Fruit fly (Drosophila melanogaster): ENCODE data around the gene CG33159.

Gene CG33159

dm6 chr3L:3198447-3199402, 5.5 kb downstream of the CG33159 start, which contains the start of the genes CG32276 and gry:
Gene CG32276, minus strand, starts transcription at chr3L:3199047.
Gene gry, plus strand, starts transcription at chr3L:3199090.
- TF ChIP-seq rib (GFP tag; IDR thresholded peaks at IDR 0.05) (no peak), gfzf (GFP tag; optimal IDR thresholded peaks at IDR 0.05) (peak; percentile 94), Abd-B (GFP tag; optimal IDR thresholded peaks at IDR 0.05) (peak; percentile 43), fd3F (GFP tag; optimal IDR thresholded peaks at IDR 0.05) (peak; percentile 53), CHES-1-like (GFP tag; optimal IDR thresholded peaks at IDR 0.05) (peak; percentile 89), zf30C (GFP tag; optimal IDR thresholded peaks at IDR 0.05) (no peak), ab (GFP tag; optimal IDR thresholded peaks at IDR 0.05) (peak; percentile 52), crol (GFP tag; IDR thresholded peaks at IDR 0.05) (no peak), HLH3B (GFP tag; IDR thresholded peaks at IDR 0.05) (peak; percentile 54), CG8944 (GFP tag; optimal IDR thresholded peaks at IDR 0.05) (peak; percentile 82), CG3163 (GFP tag; optimal IDR thresholded peaks at IDR 0.05) (peak; percentile 61), mirr (GFP tag; optimal IDR thresholded peaks at IDR 0.05) (peak; percentile 70), HLHmδ (GFP tag; optimal IDR thresholded peaks at IDR 0.05) (peak; percentile 50), Ada2b (GFP tag; IDR thresholded peaks at IDR 0.05) (peak; percentile 72), vfl (GFP tag; optimal IDR thresholded peaks at IDR 0.05) (peak; percentile 77), CG6765 (GFP tag; optimal IDR thresholded peaks at IDR 0.05) (no peak), Sry-δ (GFP tag; optimal IDR thresholded peaks at IDR 0.05) (peak; percentile 77), E2f2 (GFP tag; IDR thresholded peaks at IDR 0.05) (peak; percentile 53), CG12769 (tag; optimal IDR thresholded peaks at IDR 0.05) (no peak), CG1832 (GFP tag; optimal IDR thresholded peaks at IDR 0.05) (no peak), E2f1 (GFP tag; IDR thresholded peaks at IDR 0.05) (peak; percentile 53), Hr78 (GFP tag; optimal IDR thresholded peaks at IDR 0.05) (no peak), CG2875 (GFP tag; optimal IDR thresholded peaks at IDR 0.05) (no peak), wor (GFP tag; IDR thresholded peaks at IDR 0.05) (peak; percentile 59), hkb (optimal IDR thresholded peaks at IDR 0.05) (peak; percentile 33), hkb (GFP tag; IDR thresholded peaks at IDR 0.05) (peak; percentile 65), Sox102F (GFP tag; optimal IDR thresholded peaks at IDR 0.05) (no peak), org-1 (GFP tag; optimal IDR thresholded peaks at IDR 0.05) (peak; percentile 30), ranshi (GFP tag; IDR thresholded peaks at IDR 0.05) (peak; percentile 44), Bgb (GFP tag; IDR thresholded peaks at IDR 0.05; ENCODE audit: partially characterized antibody) (no peak; the same call in 1 of the 2 replicates), CG6654 (GFP tag; optimal IDR thresholded peaks at IDR 0.05) (no peak), sisA (GFP tag; IDR thresholded peaks at IDR 0.05) (peak; percentile 62; the same call in 1 of the 2 replicates), CG34376 (GFP tag; optimal IDR thresholded peaks at IDR 0.05) (peak; percentile 75), CG14050 (GFP tag; IDR thresholded peaks at IDR 0.05) (peak; percentile 23; the same call in 1 of the 3 replicates), CG14441 (GFP tag; IDR thresholded peaks at IDR 0.05) (peak; percentile 60), Dp (GFP tag; optimal IDR thresholded peaks at IDR 0.05) (peak; percentile 22), CG2889 (GFP tag; IDR thresholded peaks at IDR 0.05) (0 out of 3 replicates have a peak, but pooled peaks have one; percentile 46), NC2β (GFP tag; optimal IDR thresholded peaks at IDR 0.05) (peak; percentile 84), lov (optimal IDR thresholded peaks at IDR 0.05) (no peak), lov (GFP tag; IDR thresholded peaks at IDR 0.05) (peak; percentile 61; the same call in 1 of the 3 replicates), CG4424 (GFP tag; optimal IDR thresholded peaks at IDR 0.05) (peak; percentile 85), Tbp (GFP tag; optimal IDR thresholded peaks at IDR 0.05) (peak; percentile 57), NFAT (GFP tag; IDR thresholded peaks at IDR 0.05) (peak; percentile 75), BEAF-32 (GFP tag; optimal IDR thresholded peaks at IDR 0.05) (peak; percentile 67), CG7928 (GFP tag; optimal IDR thresholded peaks at IDR 0.05) (peak; percentile 99), CG17568 (GFP tag; optimal IDR thresholded peaks at IDR 0.05) (no peak), CG12219 (GFP tag; optimal IDR thresholded peaks at IDR 0.05) (peak; percentile 51), onecut (GFP tag; IDR thresholded peaks at IDR 0.05) (peak; percentile 30), tgo (GFP tag; IDR thresholded peaks at IDR 0.05) (peak; percentile 73)
